Worm (Caenorhabditis elegans) whole organism, mixed stage, embryonic: ENCODE measurements around the gene M04B2.4.

ENCODE experiments used
- M03D4.4 ChIP-seq: sonication (generic microtip); optimal IDR thresholded peaks from 2 replicates; lab custom pipeline; 2017; ENCODE audit warnings: mild to moderate bottlenecking, missing genetic modification characterization, missing compliant biosample characterization
- bed-3 ChIP-seq: fragments of 200-800 bp; sonication (Bioruptor generic); optimal IDR thresholded peaks from 3 replicates; lab custom pipeline; 2018; ENCODE audit warnings: mild to moderate bottlenecking, missing genetic modification characterization, moderate library complexity, missing compliant biosample characterization
- blmp-1 ChIP-seq: fragments of 150-350 bp; optimal IDR thresholded peaks from 2 replicates; lab custom pipeline; 2014; ENCODE audit warnings: missing biosample characterization, missing genetic modification characterization
- ceh-39 ChIP-seq: fragments of 150-350 bp; optimal IDR thresholded peaks from 2 replicates; lab custom pipeline; 2014; ENCODE audit warnings: missing biosample characterization, missing genetic modification characterization
- ceh-43 ChIP-seq: fragments of 200-800 bp; sonication (Bioruptor generic); optimal IDR thresholded peaks from 2 replicates; lab custom pipeline; 2018; ENCODE audit warnings: mild to moderate bottlenecking, missing genetic modification characterization, moderate library complexity, missing compliant biosample characterization
- ceh-83 ChIP-seq: fragments of 200-800 bp; sonication (Bioruptor generic); optimal IDR thresholded peaks from 2 replicates; lab custom pipeline; 2018; ENCODE audit warnings: mild to moderate bottlenecking, missing genetic modification characterization, missing compliant biosample characterization
- ces-1 ChIP-seq: fragments of 150-350 bp; optimal IDR thresholded peaks from 2 replicates; lab custom pipeline; 2014; ENCODE audit warnings: missing biosample characterization, missing genetic modification reagents, missing genetic modification characterization
- cnd-1 ChIP-seq: fragments of 200-800 bp; sonication (Bioruptor generic); optimal IDR thresholded peaks from 2 replicates; lab custom pipeline; 2018; ENCODE audit warnings: mild to moderate bottlenecking, missing genetic modification characterization, missing compliant biosample characterization
- drap-1 ChIP-seq: fragments of 200-800 bp; sonication (Bioruptor generic); optimal IDR thresholded peaks from 3 replicates; lab custom pipeline; 2018; ENCODE audit warnings: mild to moderate bottlenecking, missing genetic modification characterization, missing compliant biosample characterization
- elt-1 ChIP-seq: sonication (generic microtip); optimal IDR thresholded peaks from 2 replicates; lab custom pipeline; 2017; ENCODE audit warnings: missing genetic modification characterization, mild to moderate bottlenecking, missing compliant biosample characterization, antibody characterized with exemption, moderate library complexity, borderline replicate concordance; ENCODE audit not compliant: insufficient read depth
- elt-3 ChIP-seq: fragments of 150-350 bp; optimal IDR thresholded peaks from 2 replicates; lab custom pipeline; 2014; ENCODE audit warnings: missing biosample characterization, missing genetic modification characterization
- flh-1 ChIP-seq: fragments of 200-800 bp; sonication (Bioruptor generic); optimal IDR thresholded peaks from 2 replicates; lab custom pipeline; 2018; ENCODE audit warnings: mild to moderate bottlenecking, missing genetic modification characterization, moderate library complexity, missing compliant biosample characterization
- ham-2 ChIP-seq: fragments of 200-800 bp; sonication (Bioruptor generic); optimal IDR thresholded peaks from 2 replicates; lab custom pipeline; 2018; ENCODE audit warnings: mild to moderate bottlenecking, missing genetic modification characterization, missing compliant biosample characterization
- hlh-1 ChIP-seq: fragments of 150-350 bp; optimal IDR thresholded peaks from 2 replicates; lab custom pipeline; 2014; ENCODE audit warnings: missing biosample characterization, missing genetic modification reagents, missing genetic modification characterization
- lin-13 ChIP-seq: fragments of 150-350 bp; optimal IDR thresholded peaks from 2 replicates; lab custom pipeline; 2014; ENCODE audit warnings: missing biosample characterization, missing genetic modification characterization
- lin-32 ChIP-seq: fragments of 200-800 bp; sonication (Bioruptor generic); optimal IDR thresholded peaks from 2 replicates; lab custom pipeline; 2018; ENCODE audit warnings: mild to moderate bottlenecking, missing genetic modification characterization, missing compliant biosample characterization
- lsy-2 ChIP-seq: fragments of 150-350 bp; optimal IDR thresholded peaks from 2 replicates; lab custom pipeline; 2014; ENCODE audit warnings: missing biosample characterization, missing genetic modification characterization
- mab-5 ChIP-seq: fragments of 150-350 bp; optimal IDR thresholded peaks from 2 replicates; lab custom pipeline; 2014; ENCODE audit warnings: missing biosample characterization, missing genetic modification characterization
- mep-1 ChIP-seq: fragments of 150-350 bp; optimal IDR thresholded peaks from 2 replicates; lab custom pipeline; 2017; ENCODE audit warnings: missing biosample characterization, missing genetic modification reagents, missing genetic modification characterization, inconsistent platforms
- mls-2 ChIP-seq: sonication (generic microtip); optimal IDR thresholded peaks from 2 replicates; lab custom pipeline; 2016; ENCODE audit warnings: mild to moderate bottlenecking, missing genetic modification characterization, moderate library complexity, missing compliant biosample characterization
- nhr-12 ChIP-seq: fragments of 150-350 bp; optimal IDR thresholded peaks from 2 replicates; lab custom pipeline; 2014; ENCODE audit warnings: missing biosample characterization, missing genetic modification characterization
- nhr-2 ChIP-seq: fragments of 150-350 bp; optimal IDR thresholded peaks from 2 replicates; lab custom pipeline; 2014; ENCODE audit warnings: missing biosample characterization, missing genetic modification characterization
- nhr-237 ChIP-seq: fragments of 150-350 bp; optimal IDR thresholded peaks from 2 replicates; lab custom pipeline; 2014; ENCODE audit warnings: missing biosample characterization, missing genetic modification characterization
- nhr-28 ChIP-seq: fragments of 150-350 bp; optimal IDR thresholded peaks from 2 replicates; lab custom pipeline; 2014; ENCODE audit warnings: missing biosample characterization, missing genetic modification characterization
- nhr-76 ChIP-seq: sonication (generic microtip); optimal IDR thresholded peaks from 2 replicates; lab custom pipeline; 2017; ENCODE audit warnings: missing biosample characterization, missing genetic modification characterization
- pha-4 ChIP-seq: fragments of 150-350 bp; optimal IDR thresholded peaks from 2 replicates; lab custom pipeline; 2018; ENCODE audit warnings: missing biosample characterization, missing genetic modification reagents, missing genetic modification characterization
- sem-2 ChIP-seq: fragments of 200-800 bp; sonication (Bioruptor generic); optimal IDR thresholded peaks from 2 replicates; lab custom pipeline; 2018; ENCODE audit warnings: mild to moderate bottlenecking, missing genetic modification characterization, missing compliant biosample characterization
- snpc-4 ChIP-seq: fragments of 150-350 bp; optimal IDR thresholded peaks from 2 replicates; lab custom pipeline; 2014; ENCODE audit warnings: missing biosample characterization, missing genetic modification characterization
- sptf-1 ChIP-seq: sonication (generic microtip); optimal IDR thresholded peaks from 2 replicates; lab custom pipeline; 2017; ENCODE audit warnings: mild to moderate bottlenecking, missing genetic modification characterization, moderate library complexity, missing compliant biosample characterization
- tbx-8 ChIP-seq: fragments of 200-800 bp; sonication (Bioruptor generic); optimal IDR thresholded peaks from 2 replicates; lab custom pipeline; 2018; ENCODE audit warnings: mild to moderate bottlenecking, missing genetic modification characterization, moderate library complexity, missing compliant biosample characterization
- unc-120 ChIP-seq: sonication (generic microtip); optimal IDR thresholded peaks from 2 replicates; lab custom pipeline; 2017; ENCODE audit warnings: missing genetic modification characterization, missing compliant biosample characterization; ENCODE audit not compliant: poor library complexity, severe bottlenecking
- unc-39 ChIP-seq: fragments of 150-350 bp; optimal IDR thresholded peaks from 2 replicates; lab custom pipeline; 2014; ENCODE audit warnings: missing biosample characterization, missing genetic modification characterization
- unc-62 ChIP-seq: fragments of 150-350 bp; optimal IDR thresholded peaks from 2 replicates; lab custom pipeline; 2014; ENCODE audit warnings: missing biosample characterization, missing genetic modification reagents, missing genetic modification characterization
- zip-8 ChIP-seq: fragments of 150-350 bp; optimal IDR thresholded peaks from 2 replicates; lab custom pipeline; 2014; ENCODE audit warnings: missing biosample characterization, missing genetic modification characterization
- ztf-11 ChIP-seq: fragments of 150-350 bp; optimal IDR thresholded peaks from 2 replicates; lab custom pipeline; 2014; ENCODE audit warnings: missing biosample characterization, missing genetic modification characterization

M04B2.4 gene

ce11 chrIV:11475080-11475479, 45.8 kb downstream of the M04B2.4 start:
- TF ChIP-seq ham-2 (GFP tag; lab: Kevin White, UChicago) (no peak), hlh-1 (tag; lab: Kevin White, UChicago) (no peak), pha-4 (tag; lab: Kevin White, UChicago) (no peak), tbx-8 (GFP tag; lab: Kevin White, UChicago) (no peak), elt-1 (tag; lab: Kevin White, UChicago) (no peak), ztf-11 (tag; lab: Kevin White, UChicago) (no peak), mep-1 (tag; lab: Kevin White, UChicago) (no peak)
- TF ChIP-seq, all 35 proteins: peak for 0

DNA sequence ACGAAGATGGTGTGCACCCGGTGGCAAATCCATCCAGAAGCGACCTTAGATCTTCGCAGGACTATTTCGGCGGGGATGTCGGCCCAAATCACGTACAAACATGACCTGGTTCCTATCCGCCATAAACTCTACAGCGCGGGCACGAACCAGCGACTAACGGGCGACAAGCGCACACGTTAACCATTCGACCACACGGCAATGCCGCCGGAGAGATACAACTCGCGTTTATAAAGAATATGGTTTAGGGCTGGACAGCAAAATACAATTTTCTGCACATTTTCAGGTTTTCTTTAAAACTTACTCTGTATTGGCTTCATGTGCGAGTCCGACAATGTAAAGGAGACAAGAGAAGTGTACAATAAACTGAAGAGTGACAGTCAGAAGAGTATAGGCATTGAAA, 46.8 kb downstream of the M04B2.4 start:
- TF ChIP-seq sem-2 (GFP tag; lab: Kevin White, UChicago) (peak; percentile 87), flh-1 (GFP tag; lab: Kevin White, UChicago) (peak; percentile 86), elt-3 (tag; lab: Kevin White, UChicago) (no peak), sptf-1 (tag; lab: Kevin White, UChicago) (peak; percentile 98), unc-120 (tag; lab: Kevin White, UChicago) (peak; percentile 97), elt-1 (tag; lab: Kevin White, UChicago) (no peak), mep-1 (tag; lab: Kevin White, UChicago) (peak; percentile 58), ceh-39 (tag; lab: Kevin White, UChicago) (no peak), unc-62 (peak; percentile 53), ceh-83 (GFP tag; lab: Kevin White, UChicago) (peak; percentile 97), ceh-43 (GFP tag; lab: Kevin White, UChicago) (peak; percentile 92), pha-4 (tag; lab: Kevin White, UChicago) (peak; percentile 6), nhr-76 (tag; lab: Kevin White, UChicago) (no peak), ham-2 (GFP tag; lab: Kevin White, UChicago) (peak; percentile 95), ztf-11 (tag; lab: Kevin White, UChicago) (peak; percentile 51), zip-8 (tag; lab: Kevin White, UChicago) (no peak), lin-13 (tag; lab: Kevin White, UChicago) (peak; percentile 58), hlh-1 (tag; lab: Kevin White, UChicago) (peak; percentile 9), bed-3 (GFP tag; lab: Kevin White, UChicago) (peak; percentile 96), nhr-237 (tag; lab: Kevin White, UChicago) (no peak), blmp-1 (tag; lab: Kevin White, UChicago) (no peak), lin-32 (GFP tag; lab: Kevin White, UChicago) (peak; percentile 96), drap-1 (GFP tag; lab: Kevin White, UChicago) (peak; percentile 96), nhr-28 (tag; lab: Kevin White, UChicago) (peak; percentile 69), nhr-12 (no peak), cnd-1 (tag; lab: Kevin White, UChicago) (peak; percentile 96), snpc-4 (tag; lab: Kevin White, UChicago) (no peak), M03D4.4 (tag; lab: Kevin White, UChicago) (peak; percentile 94), mab-5 (tag; lab: Kevin White, UChicago) (no peak), nhr-2 (tag; lab: Kevin White, UChicago) (peak; percentile 33), unc-39 (tag; lab: Kevin White, UChicago) (peak; percentile 69), mls-2 (tag; lab: Kevin White, UChicago) (peak; percentile 97), tbx-8 (GFP tag; lab: Kevin White, UChicago) (peak; percentile 94), ces-1 (no peak), lsy-2 (tag; lab: Kevin White, UChicago) (no peak)

ce11 chrIV:11472023-11472422, 48.8 kb downstream of the M04B2.4 start:
- no peak for TF ChIP-seq nhr-76 (tag; lab: Kevin White, UChicago)
- no peak for TF ChIP-seq ceh-39 (tag; lab: Kevin White, UChicago)
- no peak for TF ChIP-seq bed-3 (GFP tag; lab: Kevin White, UChicago)
- no peak for TF ChIP-seq zip-8 (tag; lab: Kevin White, UChicago)
- no peak for TF ChIP-seq unc-39 (tag; lab: Kevin White, UChicago)
- no peak for TF ChIP-seq elt-1 (tag; lab: Kevin White, UChicago)
- no peak for TF ChIP-seq lin-32 (GFP tag; lab: Kevin White, UChicago)
- TF ChIP-seq lin-13 (tag; lab: Kevin White, UChicago) = no peak
- TF ChIP-seq ceh-83 (GFP tag; lab: Kevin White, UChicago) = no peak
- TF ChIP-seq M03D4.4 (tag; lab: Kevin White, UChicago) = no peak
